Fruit fly (Drosophila melanogaster) Kc167 (cell line): ENCODE measurements around the gene Patr-1.

ENCODE experiments used
- Myc ChIP-seq: fragments of >200 bp; optimal IDR thresholded peaks from 2 replicates; lab custom pipeline; 2017; ENCODE audit warnings: missing external identifiers
- Sin3A ChIP-seq: fragments of >200 bp; optimal IDR thresholded peaks from 2 replicates; lab custom pipeline; 2018; ENCODE audit warnings: missing external identifiers
- h ChIP-seq: fragments of >200 bp; optimal IDR thresholded peaks from 3 replicates; lab custom pipeline; 2018; ENCODE audit warnings: missing external identifiers
- insv ChIP-seq: fragments of >200 bp; optimal IDR thresholded peaks from 3 replicates; lab custom pipeline; 2018; ENCODE audit warnings: missing external identifiers
- psq ChIP-seq: fragments of >200 bp; optimal IDR thresholded peaks from 2 replicates; lab custom pipeline; 2017; ENCODE audit warnings: missing external identifiers
- ttk ChIP-seq: sonication (Bioruptor generic); optimal IDR thresholded peaks from 2 replicates; lab custom pipeline; 2017; ENCODE audit warnings: missing external identifiers

Patr-1 gene

dm6 chr3R:17042838-17043569 lies at the start of gene Patr-1, which contains the start of gene bdwf:
Patr-1 (plus strand) TSS chr3R:17043564.
bdwf (minus strand) TSS chr3R:17043136.
- TF ChIP-seq insv (no peak), h (lab: Kevin White, UChicago) (no peak), psq (lab: Kevin White, UChicago) (no peak), Sin3A (no peak), ttk (lab: Kevin White, UChicago) (no peak), Myc (lab: Kevin White, UChicago) (no peak)

dm6 chr3R:16996059-16996959 lies 47.1 kb upstream of the Patr-1 start, which contains the start of the genes EMC2A and CG3534:
EMC2A (minus strand) TSS chr3R:16996071.
CG3534 (plus strand) TSS chr3R:16996446.
- TF ChIP-seq Myc (lab: Kevin White, UChicago) (no peak), h (lab: Kevin White, UChicago) (no peak)

dm6 chr3R:17002218-17003110 lies 40.9 kb upstream of the Patr-1 start, which contains the start of the genes Sf3a1 and Irc:
Sf3a1 (minus strand) TSS chr3R:17002355.
Irc (plus strand) TSS chr3R:17002875.
- TF ChIP-seq ttk (lab: Kevin White, UChicago) (no peak), psq (lab: Kevin White, UChicago) (no peak), Sin3A (no peak), h (lab: Kevin White, UChicago) (no peak), insv (no peak), Myc (lab: Kevin White, UChicago) (no peak)

- TF ChIP-seq Myc (lab: Kevin White, UChicago) (no peak), h (lab: Kevin White, UChicago) (no peak), Sin3A (no peak), psq (lab: Kevin White, UChicago) (no peak), ttk (lab: Kevin White, UChicago) (no peak), insv (no peak)
Observed at dm6 chr3R:17003468-17003867, 39.9 kb upstream of the Patr-1 start.

dm6 chr3R:17007336-17007735 lies 36.0 kb upstream of the Patr-1 start:
- TF ChIP-seq psq (lab: Kevin White, UChicago) (no peak), Sin3A (no peak), Myc (lab: Kevin White, UChicago) (no peak), ttk (lab: Kevin White, UChicago) (no peak), insv (no peak), h (lab: Kevin White, UChicago) (no peak)

dm6 chr3R:17008018-17008674 lies 35.2 kb upstream of the Patr-1 start, which contains the start of gene CG8907:
CG8907 (plus strand) TSS chr3R:17008269.
- TF ChIP-seq Myc (lab: Kevin White, UChicago) (no peak), psq (lab: Kevin White, UChicago) (no peak), Sin3A (no peak), ttk (lab: Kevin White, UChicago) (no peak), insv (no peak), h (lab: Kevin White, UChicago) (no peak)

dm6 chr3R:17008675-17009022 lies 34.7 kb upstream of the Patr-1 start:
- TF ChIP-seq psq (lab: Kevin White, UChicago) (no peak), Sin3A (no peak), Myc (lab: Kevin White, UChicago) (no peak), h (lab: Kevin White, UChicago) (no peak), ttk (lab: Kevin White, UChicago) (no peak), insv (no peak)

dm6 chr3R:17014276-17014675 lies 29.1 kb upstream of the Patr-1 start, which contains the start of gene Pxd:
Pxd (plus strand) TSS chr3R:17014576.
- TF ChIP-seq h (lab: Kevin White, UChicago) (no peak), psq (lab: Kevin White, UChicago) (no peak), Myc (lab: Kevin White, UChicago) (no peak), Sin3A (no peak), insv (no peak)

dm6 chr3R:17016193-17016592 lies 27.2 kb upstream of the Patr-1 start:
- no peak for TF ChIP-seq ttk (lab: Kevin White, UChicago)
- TF ChIP-seq psq (lab: Kevin White, UChicago), result no peak
- TF ChIP-seq Sin3A, result no peak
- TF ChIP-seq Myc (lab: Kevin White, UChicago), result no peak
- TF ChIP-seq insv, result no peak
- no peak for TF ChIP-seq h (lab: Kevin White, UChicago)

- no peak for TF ChIP-seq psq (lab: Kevin White, UChicago)
Observed at dm6 chr3R:17018902-17019527, 24.3 kb upstream of the Patr-1 start.
